Fruit fly (Drosophila melanogaster): Measurements from ENCODE around the gene CG12679.

CG12679 gene

dm6 chrX:20418864-20419263 lies 42.5 kb upstream of the CG12679 start, which contains the start of gene Obp19c:
Gene Obp19c, minus strand, starts transcription at chrX:20418964.
- TF ChIP-seq CG18476 (GFP tag; optimal IDR thresholded peaks at IDR 0.05) (no peak), CG31365 (tag; optimal IDR thresholded peaks at IDR 0.05) (no peak), Lhr (GFP tag; optimal IDR thresholded peaks at IDR 0.05) (no peak)

dm6 chrX:20416433-20416832 lies 40.1 kb upstream of the CG12679 start, which contains the start of gene Obp19b:
Gene Obp19b, plus strand, starts transcription at chrX:20416733.
- TF ChIP-seq CTCF (GFP tag; optimal IDR thresholded peaks at IDR 0.05) (no peak), CG2116 (GFP tag; optimal IDR thresholded peaks at IDR 0.05) (no peak), CG13624 (GFP tag; optimal IDR thresholded peaks at IDR 0.05) (no peak), odd (GFP tag; optimal IDR thresholded peaks at IDR 0.05) (no peak), CG15696 (tag; optimal IDR thresholded peaks at IDR 0.05) (no peak), CG9727 (GFP tag; optimal IDR thresholded peaks at IDR 0.05) (no peak), CG2129 (GFP tag; IDR thresholded peaks at IDR 0.05; ENCODE audit: partially characterized antibody) (no peak), Sry-β (GFP tag; optimal IDR thresholded peaks at IDR 0.05) (no peak), CG7357 (GFP tag; IDR thresholded peaks at IDR 0.05) (no peak), phol (tag; optimal IDR thresholded peaks at IDR 0.05) (no peak), da (GFP tag; optimal IDR thresholded peaks at IDR 0.05) (no peak)

dm6 chrX:20415444-20415843 lies 39.1 kb upstream of the CG12679 start, which contains the start of gene Obp19a:
Gene Obp19a, plus strand, starts transcription at chrX:20415744.
- no peak for TF ChIP-seq ssp (GFP tag; IDR thresholded peaks at IDR 0.05)
- no peak for TF ChIP-seq dm (GFP tag; optimal IDR thresholded peaks at IDR 0.05)
- TF ChIP-seq CG6765 (GFP tag; optimal IDR thresholded peaks at IDR 0.05) = no peak
- TF ChIP-seq Scr (GFP tag; IDR thresholded peaks at IDR 0.05; ENCODE audit: partially characterized antibody) = no peak
- no peak for TF ChIP-seq CG15073 (GFP tag; optimal IDR thresholded peaks at IDR 0.05)
- TF ChIP-seq gce (GFP tag; IDR thresholded peaks at IDR 0.05) = no peak
- no peak for TF ChIP-seq dati (GFP tag; IDR thresholded peaks at IDR 0.05)
- TF ChIP-seq CG1832 (GFP tag; optimal IDR thresholded peaks at IDR 0.05) = no peak
- no peak for TF ChIP-seq wdn (GFP tag; IDR thresholded peaks at IDR 0.05)
- TF ChIP-seq CG8478 (optimal IDR thresholded peaks at IDR 0.05) = no peak
- no peak for TF ChIP-seq sug (tag; optimal IDR thresholded peaks at IDR 0.05)
- no peak for TF ChIP-seq CG30403 (GFP tag; optimal IDR thresholded peaks at IDR 0.05)
- no peak for TF ChIP-seq croc (GFP tag; conservative IDR thresholded peaks at IDR 0.05)
- TF ChIP-seq CG7556 (GFP tag; optimal IDR thresholded peaks at IDR 0.05) = no peak
- no peak for TF ChIP-seq Dll (GFP tag; IDR thresholded peaks at IDR 0.05; ENCODE audit: partially characterized antibody)
- no peak for TF ChIP-seq CG17802 (tag; optimal IDR thresholded peaks at IDR 0.05)
- TF ChIP-seq grn (GFP tag; optimal IDR thresholded peaks at IDR 0.05) = no peak

dm6 chrX:20414099-20414498 lies 37.8 kb upstream of the CG12679 start, which contains the start of gene CG15458:
Gene CG15458, minus strand, starts transcription at chrX:20414199.
- no peak for TF ChIP-seq Six4 (GFP tag; optimal IDR thresholded peaks at IDR 0.05)
- no peak for TF ChIP-seq chif (GFP tag; optimal IDR thresholded peaks at IDR 0.05)

dm6 chrX:20413481-20413880 lies 37.2 kb upstream of the CG12679 start, which contains the start of gene CG15459:
Gene CG15459, minus strand, starts transcription at chrX:20413581.
- TF ChIP-seq sisA (GFP tag; IDR thresholded peaks at IDR 0.05) (no peak), ham (GFP tag; IDR thresholded peaks at IDR 0.05) (no peak), ara (GFP tag; IDR thresholded peaks at IDR 0.05) (no peak), Hmr (GFP tag; optimal IDR thresholded peaks at IDR 0.05) (no peak), CG11085 (GFP tag; IDR thresholded peaks at IDR 0.05) (no peak)
